Fruit fly (Drosophila melanogaster) whole organism, prepupa: Measurements from ENCODE around the gene CG14187.

Source experiments
- Blimp-1 ChIP-seq: fragments of 200-800 bp; sonication (Bioruptor generic); optimal IDR thresholded peaks from 3 replicates; lab custom pipeline; 2017; ENCODE audit warnings: missing biosample characterization, missing genetic modification characterization, mild to moderate bottlenecking, moderate library complexity, missing genetic modification reagents
- CG11294 ChIP-seq: fragments of 200-800 bp; sonication (Bioruptor generic); IDR thresholded peaks from 2 replicates; pipeline ENCODE4 v1.3.6; 2022; ENCODE audit warnings: missing biosample characterization, missing genetic modification characterization
- CG11762 ChIP-seq: fragments of 200-800 bp; sonication (Bioruptor generic); optimal IDR thresholded peaks from 3 replicates; lab custom pipeline; 2016; ENCODE audit warnings: missing biosample characterization, missing genetic modification characterization; ENCODE audit not compliant: insufficient read depth
- CG1621 ChIP-seq: fragments of 200-800 bp; sonication (Bioruptor generic); optimal IDR thresholded peaks from 3 replicates; lab custom pipeline; 2018; ENCODE audit warnings: missing biosample characterization, mild to moderate bottlenecking, missing genetic modification characterization
- CG3032 ChIP-seq: fragments of 200-800 bp; optimal IDR thresholded peaks from 2 replicates; lab custom pipeline; 2019; ENCODE audit warnings: missing biosample characterization, mild to moderate bottlenecking, missing genetic modification characterization, moderate library complexity
- CG31627 ChIP-seq: fragments of 200-800 bp; sonication (Bioruptor generic); optimal IDR thresholded peaks from 3 replicates; lab custom pipeline; 2016; ENCODE audit warnings: missing biosample characterization, missing genetic modification characterization
- CG34406 ChIP-seq: fragments of 200-800 bp; sonication (Bioruptor generic); optimal IDR thresholded peaks from 3 replicates; lab custom pipeline; 2016; ENCODE audit warnings: missing biosample characterization, missing genetic modification characterization
- CG3919 ChIP-seq: fragments of 200-800 bp; sonication (Bioruptor generic); optimal IDR thresholded peaks from 3 replicates; lab custom pipeline; 2016; ENCODE audit warnings: missing biosample characterization, missing genetic modification characterization
- CG4318 ChIP-seq: fragments of 200-800 bp; sonication (Bioruptor generic); optimal IDR thresholded peaks from 3 replicates; lab custom pipeline; 2017; ENCODE audit warnings: missing biosample characterization, mild to moderate bottlenecking, missing genetic modification characterization
- CG6276 ChIP-seq: fragments of 200-800 bp; sonication (Bioruptor generic); optimal IDR thresholded peaks from 2 replicates; lab custom pipeline; 2017; ENCODE audit warnings: missing biosample characterization, mild to moderate bottlenecking, missing genetic modification characterization
- CG6792 ChIP-seq: fragments of 200-800 bp; sonication (Bioruptor generic); optimal IDR thresholded peaks from 3 replicates; lab custom pipeline; 2016; ENCODE audit warnings: missing biosample characterization, missing genetic modification characterization
- CG6808 ChIP-seq: fragments of 200-800 bp; sonication (Bioruptor generic); optimal IDR thresholded peaks from 3 replicates; lab custom pipeline; 2017; ENCODE audit warnings: missing biosample characterization, missing genetic modification characterization, mild to moderate bottlenecking, moderate library complexity, missing genetic modification reagents
- CG6854 ChIP-seq: fragments of 200-800 bp; sonication (Bioruptor generic); optimal IDR thresholded peaks from 2 replicates; lab custom pipeline; 2017; ENCODE audit warnings: missing biosample characterization, mild to moderate bottlenecking, missing genetic modification characterization
- CG8119 ChIP-seq: fragments of 200-800 bp; sonication (Bioruptor generic); IDR thresholded peaks from 3 replicates; pipeline ENCODE4 v1.3.6; 2022; ENCODE audit warnings: missing biosample characterization, missing genetic modification characterization
- CG8632 ChIP-seq: fragments of 200-800 bp; sonication (Bioruptor generic); optimal IDR thresholded peaks from 3 replicates; lab custom pipeline; 2016; ENCODE audit warnings: missing biosample characterization, missing genetic modification characterization
- Eip75B ChIP-seq: fragments of 200-800 bp; sonication (Bioruptor generic); optimal IDR thresholded peaks from 3 replicates; lab custom pipeline; 2016; ENCODE audit warnings: missing biosample characterization, missing genetic modification characterization
- Eip78C ChIP-seq: fragments of 200-800 bp; sonication (Bioruptor generic); peaks from one replicate; lab custom pipeline; 2016; ENCODE audit warnings: missing biosample characterization, missing genetic modification characterization
- Eip93F ChIP-seq: fragments of 200-800 bp; sonication (Bioruptor generic); optimal IDR thresholded peaks from 2 replicates; lab custom pipeline; 2016; ENCODE audit warnings: missing biosample characterization, mild to moderate bottlenecking, missing genetic modification characterization
- Ets21C ChIP-seq: fragments of 200-800 bp; sonication (Bioruptor generic); optimal IDR thresholded peaks from 3 replicates; lab custom pipeline; 2016; ENCODE audit warnings: missing biosample characterization, missing genetic modification characterization
- Ets96B ChIP-seq: fragments of 200-800 bp; optimal IDR thresholded peaks from 2 replicates; lab custom pipeline; 2019; ENCODE audit warnings: missing biosample characterization, mild to moderate bottlenecking, missing genetic modification characterization, moderate library complexity
- Gug ChIP-seq: fragments of 200-800 bp; sonication (Bioruptor generic); IDR thresholded peaks from 2 replicates; pipeline ENCODE4 v1.3.6; 2022; ENCODE audit warnings: missing biosample characterization, missing genetic modification characterization
- Hr38 ChIP-seq: sonication (Bioruptor generic); optimal IDR thresholded peaks from 2 replicates; lab custom pipeline; 2016; ENCODE audit warnings: missing biosample characterization, missing genetic modification characterization
- Hr39 ChIP-seq: fragments of 200-800 bp; sonication (Bioruptor generic); optimal IDR thresholded peaks from 2 replicates; lab custom pipeline; 2016; ENCODE audit warnings: missing biosample characterization, missing genetic modification characterization
- Hr4 ChIP-seq: fragments of 200-800 bp; sonication (Bioruptor generic); optimal IDR thresholded peaks from 3 replicates; lab custom pipeline; 2016; ENCODE audit warnings: missing biosample characterization, missing genetic modification characterization
- Lpt ChIP-seq: fragments of 200-800 bp; sonication (Bioruptor generic); optimal IDR thresholded peaks from 3 replicates; lab custom pipeline; 2016; ENCODE audit warnings: missing biosample characterization, missing genetic modification characterization
- Met ChIP-seq: fragments of 200-800 bp; sonication (Bioruptor generic); optimal IDR thresholded peaks from 3 replicates; lab custom pipeline; 2016; ENCODE audit warnings: missing biosample characterization, missing genetic modification characterization
- OdsH ChIP-seq: fragments of 200-800 bp; sonication (Bioruptor generic); optimal IDR thresholded peaks from 3 replicates; lab custom pipeline; 2016; ENCODE audit warnings: missing biosample characterization, missing genetic modification characterization
- Smox ChIP-seq: fragments of 200-800 bp; sonication (Bioruptor generic); optimal IDR thresholded peaks from 3 replicates; lab custom pipeline; 2016; ENCODE audit warnings: missing biosample characterization, missing genetic modification characterization
- Sox102F ChIP-seq: fragments of 200-800 bp; sonication (Bioruptor generic); optimal IDR thresholded peaks from 2 replicates; lab custom pipeline; 2016; ENCODE audit warnings: missing biosample characterization, mild to moderate bottlenecking, missing genetic modification characterization
- Sox15 ChIP-seq: fragments of 200-800 bp; sonication (Bioruptor generic); optimal IDR thresholded peaks from 3 replicates; lab custom pipeline; 2016; ENCODE audit warnings: missing biosample characterization, missing genetic modification characterization
- achi ChIP-seq: fragments of 200-800 bp; sonication (Bioruptor generic); optimal IDR thresholded peaks from 3 replicates; lab custom pipeline; 2016; ENCODE audit warnings: missing biosample characterization, missing genetic modification characterization
- acj6 ChIP-seq: fragments of 200-800 bp; sonication (Bioruptor generic); optimal IDR thresholded peaks from 3 replicates; lab custom pipeline; 2016; ENCODE audit warnings: missing biosample characterization, missing genetic modification characterization
- dac ChIP-seq: fragments of 200-800 bp; sonication (Bioruptor generic); optimal IDR thresholded peaks from 2 replicates; lab custom pipeline; 2017; ENCODE audit warnings: missing biosample characterization, mild to moderate bottlenecking, missing genetic modification characterization
- dsx ChIP-seq: fragments of 200-800 bp; optimal IDR thresholded peaks from 3 replicates; lab custom pipeline; 2019; ENCODE audit warnings: missing biosample characterization, mild to moderate bottlenecking, missing genetic modification characterization, moderate library complexity; ENCODE audit not compliant: poor library complexity, severe bottlenecking
- eg ChIP-seq: fragments of 200-800 bp; sonication (Bioruptor generic); IDR thresholded peaks from 3 replicates; pipeline ENCODE4 v1.3.6; 2022; ENCODE audit warnings: missing biosample characterization, missing genetic modification characterization
- esn ChIP-seq: fragments of 200-800 bp; sonication (Bioruptor generic); optimal IDR thresholded peaks from 2 replicates; lab custom pipeline; 2016; ENCODE audit warnings: missing biosample characterization, mild to moderate bottlenecking, missing genetic modification characterization, moderate library complexity
- fd85E ChIP-seq: fragments of 200-800 bp; sonication (Bioruptor generic); optimal IDR thresholded peaks from 3 replicates; lab custom pipeline; 2016; ENCODE audit warnings: missing biosample characterization, missing genetic modification characterization
- fkh ChIP-seq: fragments of 200-800 bp; sonication (Bioruptor generic); optimal IDR thresholded peaks from 3 replicates; lab custom pipeline; 2017; ENCODE audit warnings: missing biosample characterization, mild to moderate bottlenecking, missing genetic modification characterization, moderate library complexity
- lz ChIP-seq: fragments of 200-800 bp; sonication (Bioruptor generic); optimal IDR thresholded peaks from 3 replicates; lab custom pipeline; 2016; ENCODE audit warnings: missing biosample characterization, missing genetic modification characterization
- net ChIP-seq: fragments of 200-800 bp; sonication (Bioruptor generic); optimal IDR thresholded peaks from 3 replicates; lab custom pipeline; 2016; ENCODE audit warnings: missing biosample characterization, missing genetic modification characterization
- pdm3 ChIP-seq: fragments of 200-800 bp; sonication (Bioruptor generic); optimal IDR thresholded peaks from 3 replicates; lab custom pipeline; 2016; ENCODE audit warnings: missing biosample characterization, missing genetic modification characterization
- salr ChIP-seq, 2 experiments: fragments of 200-800 bp; sonication (Bioruptor generic); optimal IDR thresholded peaks; 3 replicates each; lab custom pipeline; 2016 to 2018; ENCODE audit warnings: missing biosample characterization in 2 of 2, missing genetic modification characterization in 2 of 2, mild to moderate bottlenecking in 1 of 2
- spab ChIP-seq: fragments of 200-800 bp; sonication (Bioruptor generic); optimal IDR thresholded peaks from 2 replicates; lab custom pipeline; 2017; ENCODE audit warnings: missing biosample characterization, mild to moderate bottlenecking, missing genetic modification characterization, missing genetic modification reagents
- ss ChIP-seq, 2 experiments: fragments of 200-800 bp; sonication (Bioruptor generic); optimal IDR thresholded peaks; 2 replicates in 1 of 2; 3 replicates in 1 of 2; lab custom pipeline; 2017 to 2018; ENCODE audit warnings: mild to moderate bottlenecking in 2 of 2, missing biosample characterization in 2 of 2, missing genetic modification characterization in 2 of 2, moderate library complexity in 1 of 2
- svp ChIP-seq: fragments of 200-800 bp; sonication (Bioruptor generic); peaks from one replicate; lab custom pipeline; 2016; ENCODE audit warnings: missing biosample characterization, missing genetic modification characterization
- topi ChIP-seq: fragments of 200-800 bp; sonication (Bioruptor generic); optimal IDR thresholded peaks from 3 replicates; lab custom pipeline; 2016; ENCODE audit warnings: missing biosample characterization, missing genetic modification characterization
- vri ChIP-seq: fragments of 200-800 bp; sonication (Bioruptor generic); optimal IDR thresholded peaks from 3 replicates; lab custom pipeline; 2016; ENCODE audit warnings: missing biosample characterization, mild to moderate bottlenecking, missing genetic modification characterization

The CG14187 gene

DNA sequence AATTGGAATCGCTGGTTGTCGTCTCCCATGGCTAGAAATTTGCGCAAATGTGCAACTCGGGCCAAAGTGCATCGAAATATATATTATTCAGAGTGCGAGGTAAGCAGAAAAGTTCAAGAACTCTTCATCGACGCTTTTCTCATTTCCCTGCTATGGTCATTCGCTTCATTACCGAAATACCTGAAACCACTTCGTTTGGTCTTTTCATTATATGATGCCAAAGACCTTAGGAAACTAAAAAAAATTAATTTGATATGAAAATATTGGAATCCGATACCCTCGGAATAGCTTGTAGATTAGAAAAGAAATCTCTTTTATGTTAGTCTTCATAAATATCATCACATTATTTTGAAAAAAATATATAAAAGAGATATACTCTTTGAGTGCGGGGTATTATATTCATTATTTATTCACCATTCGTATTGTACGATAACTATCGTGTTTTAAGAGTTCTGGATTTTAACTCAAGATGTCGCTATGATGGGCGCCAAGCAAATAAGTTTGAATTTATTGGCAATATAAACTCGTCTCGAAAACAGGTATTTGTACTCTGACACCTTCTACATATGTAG is at the start of gene CG14187:
CG14187 (minus strand) TSS at position 51 of the 572 bp plus-strand sequence.
- TF ChIP-seq CG34406 (GFP tag; lab: Kevin White, UChicago) (no peak), CG8119 (GFP tag; lab: Robert Waterston, UW) (no peak), Sox15 (GFP tag; lab: Kevin White, UChicago) (no peak), Eip78C (GFP tag; lab: Kevin White, UChicago) (peak; percentile 84), CG11762 (GFP tag; lab: Kevin White, UChicago) (no peak), achi (no peak), eg (GFP tag; lab: Robert Waterston, UW) (peak; percentile 45; the same call in 1 of the 3 replicates), net (no peak), CG31627 (GFP tag; lab: Kevin White, UChicago) (no peak), CG8632 (no peak), CG4318 (GFP tag; lab: Kevin White, UChicago) (no peak), CG1621 (tag; lab: Kevin White, UChicago) (no peak)

DNA sequence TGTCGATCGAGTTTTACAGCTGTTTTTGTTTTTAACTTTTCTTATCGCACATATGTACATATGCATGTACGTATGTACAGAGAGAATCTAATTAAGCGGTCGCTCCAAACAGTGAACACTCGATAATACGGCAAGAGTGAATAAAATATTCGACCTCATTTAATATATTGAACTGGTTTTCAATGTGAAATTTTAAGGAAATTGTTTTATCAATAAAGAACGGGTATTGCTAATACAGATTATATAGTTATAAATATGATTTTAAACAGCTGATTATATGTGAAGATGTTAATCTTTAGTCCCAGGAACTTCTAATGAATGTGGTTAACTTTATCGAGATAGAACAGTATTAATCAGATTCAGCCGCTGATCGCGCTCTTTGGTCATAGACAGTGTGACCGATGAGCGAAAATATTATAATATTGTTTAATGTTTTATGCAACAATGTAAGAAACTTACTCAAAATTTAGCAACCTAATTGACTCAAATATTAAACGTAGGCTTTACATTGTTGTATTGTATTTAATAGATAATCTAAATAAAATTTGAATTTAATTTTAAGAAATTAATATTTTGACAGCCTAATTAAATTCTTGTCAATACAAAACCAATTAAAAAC is 28.1 kb upstream of the CG14187 start, which contains the start of gene CG7328:
CG7328 (minus strand) TSS at position 19 of the 619 bp plus-strand sequence.
- no peak for TF ChIP-seq CG3919 (GFP tag; lab: Kevin White, UChicago)
- TF ChIP-seq esn = no peak
- TF ChIP-seq svp = peak; percentile 90
- TF ChIP-seq fkh (GFP tag; lab: Kevin White, UChicago) = no peak
- no peak for TF ChIP-seq CG6808 (GFP tag; lab: Kevin White, UChicago)
- TF ChIP-seq eg (GFP tag; lab: Robert Waterston, UW) = no peak
- TF ChIP-seq CG6276 (GFP tag; lab: Kevin White, UChicago) = no peak
- peak; percentile 74 for TF ChIP-seq pdm3 (GFP tag; lab: Kevin White, UChicago)
- peak; percentile 13 for TF ChIP-seq vri (GFP tag; lab: Kevin White, UChicago)
- no peak for TF ChIP-seq dac (GFP tag; lab: Kevin White, UChicago)
- TF ChIP-seq topi = no peak
- TF ChIP-seq Gug (GFP tag; lab: Robert Waterston, UW) = no peak
- TF ChIP-seq Ets96B (tag; lab: Kevin White, UChicago) = no peak
- no peak for TF ChIP-seq salr (GFP tag; optimal IDR thresholded peaks at IDR 0.05; lab: Kevin White, UChicago)
- no peak for TF ChIP-seq CG34406 (GFP tag; lab: Kevin White, UChicago)
- peak; percentile 54 for TF ChIP-seq Ets21C (GFP tag; lab: Kevin White, UChicago)
- TF ChIP-seq Hr38 (GFP tag; lab: Kevin White, UChicago) = no peak
- TF ChIP-seq OdsH (GFP tag; lab: Kevin White, UChicago) = no peak
- TF ChIP-seq CG31627 (GFP tag; lab: Kevin White, UChicago) = peak; percentile 71
- no peak for TF ChIP-seq spab (GFP tag; lab: Kevin White, UChicago)
- no peak for TF ChIP-seq CG3032
- TF ChIP-seq Hr4 = peak; percentile 78
- peak; percentile 61 for TF ChIP-seq CG8632
- TF ChIP-seq Eip93F (GFP tag; lab: Kevin White, UChicago) = no peak
- no peak for TF ChIP-seq CG4318 (GFP tag; lab: Kevin White, UChicago)
- peak; percentile 74 for TF ChIP-seq Hr39
- no peak for TF ChIP-seq ss (GFP tag; optimal IDR thresholded peaks at IDR 0.05; lab: Kevin White, UChicago)
- no peak for TF ChIP-seq CG11294 (GFP tag; lab: Robert Waterston, UW)
- no peak for TF ChIP-seq fd85E
- no peak for TF ChIP-seq Sox15 (GFP tag; lab: Kevin White, UChicago)
- no peak for TF ChIP-seq acj6 (GFP tag; lab: Kevin White, UChicago)
- TF ChIP-seq Smox (GFP tag; lab: Kevin White, UChicago) = peak; percentile 76
- TF ChIP-seq dsx (GFP tag; lab: Kevin White, UChicago) = peak; percentile 98
- TF ChIP-seq Sox102F (GFP tag; lab: Kevin White, UChicago) = no peak
- no peak for TF ChIP-seq Eip78C (GFP tag; lab: Kevin White, UChicago)
- TF ChIP-seq lz = peak; percentile 57
- no peak for TF ChIP-seq Lpt (GFP tag; lab: Kevin White, UChicago)
- TF ChIP-seq Eip75B = no peak
- peak; percentile 83 for TF ChIP-seq Met (GFP tag; lab: Kevin White, UChicago)
- TF ChIP-seq net = peak; percentile 16
- no peak for TF ChIP-seq Blimp-1 (GFP tag; lab: Kevin White, UChicago)
- TF ChIP-seq CG6854 (GFP tag; lab: Kevin White, UChicago) = no peak
- TF ChIP-seq CG8119 (GFP tag; lab: Robert Waterston, UW) = peak; percentile 81
- no peak for TF ChIP-seq CG6792
